Worm (Caenorhabditis elegans): ENCODE data around the gene mltn-12.

ce11 chrIV:9034340-9034739 lies 41.5 kb downstream of the mltn-12 start, which contains the start of gene C53D6.10:
- no peak for TF ChIP-seq him-1 (tag; optimal IDR thresholded peaks at IDR 0.05)
- no peak for TF ChIP-seq W03F9.2 (tag; optimal IDR thresholded peaks at IDR 0.05)
